Fruit fly (Drosophila melanogaster) whole organism, prepupa: Measurements from ENCODE around the gene prtp.

Experiments
- Blimp-1 ChIP-seq: fragments of 200-800 bp; sonication (Bioruptor generic); optimal IDR thresholded peaks from 3 replicates; lab custom pipeline; 2017; ENCODE audit warnings: missing biosample characterization, missing genetic modification characterization, mild to moderate bottlenecking, moderate library complexity, missing genetic modification reagents
- CG1621 ChIP-seq: fragments of 200-800 bp; sonication (Bioruptor generic); optimal IDR thresholded peaks from 3 replicates; lab custom pipeline; 2018; ENCODE audit warnings: missing biosample characterization, mild to moderate bottlenecking, missing genetic modification characterization
- CG3919 ChIP-seq: fragments of 200-800 bp; sonication (Bioruptor generic); optimal IDR thresholded peaks from 3 replicates; lab custom pipeline; 2016; ENCODE audit warnings: missing biosample characterization, missing genetic modification characterization
- CG6276 ChIP-seq: fragments of 200-800 bp; sonication (Bioruptor generic); optimal IDR thresholded peaks from 2 replicates; lab custom pipeline; 2017; ENCODE audit warnings: missing biosample characterization, mild to moderate bottlenecking, missing genetic modification characterization
- CG6792 ChIP-seq: fragments of 200-800 bp; sonication (Bioruptor generic); optimal IDR thresholded peaks from 3 replicates; lab custom pipeline; 2016; ENCODE audit warnings: missing biosample characterization, missing genetic modification characterization
- CG7368 ChIP-seq: fragments of 200-800 bp; sonication (Bioruptor generic); optimal IDR thresholded peaks from 3 replicates; lab custom pipeline; 2016; ENCODE audit warnings: missing biosample characterization, missing genetic modification characterization
- CG8319 ChIP-seq: fragments of 200-800 bp; sonication (Bioruptor generic); optimal IDR thresholded peaks from 3 replicates; lab custom pipeline; 2016; ENCODE audit warnings: missing biosample characterization, missing genetic modification characterization
- CG9139 ChIP-seq: fragments of 200-800 bp; sonication (Bioruptor generic); optimal IDR thresholded peaks from 3 replicates; lab custom pipeline; 2017; ENCODE audit warnings: missing biosample characterization, mild to moderate bottlenecking, missing genetic modification characterization
- Eip75B ChIP-seq: fragments of 200-800 bp; sonication (Bioruptor generic); optimal IDR thresholded peaks from 3 replicates; lab custom pipeline; 2016; ENCODE audit warnings: missing biosample characterization, missing genetic modification characterization
- Gug ChIP-seq: fragments of 200-800 bp; sonication (Bioruptor generic); IDR thresholded peaks from 2 replicates; pipeline ENCODE4 v1.3.6; 2022; ENCODE audit warnings: missing biosample characterization, missing genetic modification characterization
- Hr39 ChIP-seq: fragments of 200-800 bp; sonication (Bioruptor generic); optimal IDR thresholded peaks from 2 replicates; lab custom pipeline; 2016; ENCODE audit warnings: missing biosample characterization, missing genetic modification characterization
- eg ChIP-seq: fragments of 200-800 bp; sonication (Bioruptor generic); IDR thresholded peaks from 3 replicates; pipeline ENCODE4 v1.3.6; 2022; ENCODE audit warnings: missing biosample characterization, missing genetic modification characterization
- fkh ChIP-seq: fragments of 200-800 bp; sonication (Bioruptor generic); optimal IDR thresholded peaks from 3 replicates; lab custom pipeline; 2017; ENCODE audit warnings: missing biosample characterization, mild to moderate bottlenecking, missing genetic modification characterization, moderate library complexity
- spab ChIP-seq: fragments of 200-800 bp; sonication (Bioruptor generic); optimal IDR thresholded peaks from 2 replicates; lab custom pipeline; 2017; ENCODE audit warnings: missing biosample characterization, mild to moderate bottlenecking, missing genetic modification characterization, missing genetic modification reagents

DNA sequence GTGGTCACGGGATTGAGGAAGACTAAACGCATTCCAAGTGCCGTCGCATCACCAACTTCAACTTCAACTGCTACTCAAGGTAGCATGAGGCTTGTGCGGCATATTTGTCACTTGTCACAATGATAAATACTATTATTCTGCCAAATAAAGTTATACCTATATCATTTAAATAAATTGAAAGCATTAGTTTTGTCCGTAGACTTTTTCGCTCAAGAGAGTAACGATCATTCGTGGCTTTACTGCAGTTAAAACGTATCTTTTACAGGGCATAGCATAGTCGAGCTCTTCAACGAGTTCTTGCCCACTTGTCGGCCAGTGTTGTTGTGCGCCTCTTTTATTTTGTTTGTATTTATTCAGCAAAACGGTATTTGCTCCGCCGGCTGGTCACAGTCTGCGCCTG, 19.9 kb downstream of the prtp start:
- no peak for TF ChIP-seq spab (GFP tag; lab: Kevin White, UChicago)
- no peak for TF ChIP-seq Gug (GFP tag; lab: Robert Waterston, UW)
- no peak for TF ChIP-seq CG9139 (GFP tag; lab: Kevin White, UChicago)
- no peak for TF ChIP-seq CG6792 (GFP tag; lab: Kevin White, UChicago)
- TF ChIP-seq Blimp-1 (GFP tag; lab: Kevin White, UChicago), result no peak
- TF ChIP-seq Hr39, result peak; percentile 25
- peak; percentile 39 for TF ChIP-seq CG6276 (GFP tag; lab: Kevin White, UChicago)
- TF ChIP-seq CG7368 (GFP tag; lab: Kevin White, UChicago), result no peak
- TF ChIP-seq fkh (GFP tag; lab: Kevin White, UChicago), result peak; percentile 32
- peak; percentile 31 for TF ChIP-seq CG3919 (GFP tag; lab: Kevin White, UChicago)
- no peak for TF ChIP-seq CG1621 (tag; lab: Kevin White, UChicago)
- no peak for TF ChIP-seq Eip75B (GFP tag; lab: Kevin White, UChicago)
- peak; percentile 52; the same call in 1 of the 3 replicates for TF ChIP-seq eg (GFP tag; lab: Robert Waterston, UW)
- no peak for TF ChIP-seq CG8319 (GFP tag; lab: Kevin White, UChicago)
